Worm (Caenorhabditis elegans): Measurements from ENCODE around the gene Y105C5A.508.
"Not testable (repeated sequence)": the region's sequence is repeated elsewhere in the genome, so short reads cannot be mapped to it uniquely, and the experiment has no call there.

The Y105C5A.508 gene

DNA sequence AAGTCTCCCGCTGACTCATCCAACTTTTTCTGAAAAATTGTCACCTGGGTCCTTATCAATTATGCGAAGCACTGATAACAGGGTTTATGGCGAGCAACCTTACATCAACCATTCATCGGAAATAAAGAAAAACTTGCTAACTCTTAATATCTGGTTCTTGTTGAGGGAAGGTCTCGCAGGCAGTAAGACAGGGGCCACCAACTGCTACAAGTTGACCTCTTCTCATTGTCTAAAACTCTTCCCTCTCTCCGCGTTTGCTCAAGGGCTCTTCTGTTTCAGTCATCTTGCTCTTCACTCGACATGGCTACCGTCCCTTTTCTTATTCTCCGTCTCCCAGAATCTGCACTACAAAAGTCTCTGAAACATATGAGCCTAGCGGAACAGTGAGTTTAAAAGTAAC, 51.7 kb downstream of the Y105C5A.508 start, which contains the start of gene Y105C5A.10:
TSS of gene Y105C5A.10 (plus strand) at position 301 of the 400 bp plus-strand sequence.
- not testable (repeated sequence) for TF ChIP-seq hnd-1, hmbx-1, ceh-36 (tag; optimal IDR thresholded peaks at IDR 0.05)

All from whole organism, early embryonic.